Worm (Caenorhabditis elegans): ENCODE results near the gene acl-3.

The acl-3 gene

ce11 chrIV:11694143-11694542 lies 42.3 kb upstream of the acl-3 start, which contains the start of gene ZK792.7:
TSS of gene ZK792.7 (plus strand) at chrIV:11694443.
- TF ChIP-seq athp-1 (tag; optimal IDR thresholded peaks at IDR 0.05) (no peak), ztf-22 (GFP tag; optimal IDR thresholded peaks at IDR 0.05) (no peak), nfyb-1 (GFP tag; IDR thresholded peaks at IDR 0.05) (no peak), efl-1 (GFP tag; optimal IDR thresholded peaks at IDR 0.05) (no peak), lir-1 (GFP tag; conservative IDR thresholded peaks at IDR 0.05) (no peak), ztf-26 (tag; optimal IDR thresholded peaks at IDR 0.05) (no peak), dox-1 (GFP tag; IDR thresholded peaks at IDR 0.05) (no peak), pha-4 (tag; optimal IDR thresholded peaks at IDR 0.05) (no peak), B0035.1 (tag; optimal IDR thresholded peaks at IDR 0.05) (no peak), B0261.1 (tag; optimal IDR thresholded peaks at IDR 0.05) (no peak), tlf-1 (GFP tag; optimal IDR thresholded peaks at IDR 0.05) (no peak), ceh-91 (GFP tag; IDR thresholded peaks at IDR 0.05) (no peak), ztf-6 (GFP tag; IDR thresholded peaks at IDR 0.05) (no peak), dpl-1 (GFP tag; optimal IDR thresholded peaks at IDR 0.05) (no peak), Y67H2A.10 (GFP tag; conservative IDR thresholded peaks at IDR 0.05) (no peak), attf-5 (GFP tag; optimal IDR thresholded peaks at IDR 0.05) (no peak), aptf-2 (GFP tag; conservative IDR thresholded peaks at IDR 0.05) (no peak), hsf-1 (GFP tag; IDR thresholded peaks at IDR 0.05) (no peak)

ce11 chrIV:11693493-11693892 lies 41.7 kb upstream of the acl-3 start, which contains the start of gene ZK792.12:
TSS of gene ZK792.12 (plus strand) at chrIV:11693793.
- TF ChIP-seq hrde-1 (tag; optimal IDR thresholded peaks at IDR 0.05; ENCODE audit: borderline replicate concordance) (no peak), nfyb-1 (GFP tag; IDR thresholded peaks at IDR 0.05) (no peak), nhr-27 (tag; optimal IDR thresholded peaks at IDR 0.05) (no peak), rpc-1 (optimal IDR thresholded peaks at IDR 0.05) (no peak), rpc-1 (tag; optimal IDR thresholded peaks at IDR 0.05) (no peak), ceh-79 (tag; optimal IDR thresholded peaks at IDR 0.05) (no peak), ztf-28 (GFP tag; IDR thresholded peaks at IDR 0.05) (no peak), egl-18 (GFP tag; IDR thresholded peaks at IDR 0.05) (no peak), repo-1 (tag; optimal IDR thresholded peaks at IDR 0.05) (no peak), nhr-90 (tag; optimal IDR thresholded peaks at IDR 0.05) (no peak), F22D6.2 (tag; optimal IDR thresholded peaks at IDR 0.05) (no peak), ceh-40 (GFP tag; IDR thresholded peaks at IDR 0.05) (no peak), hmg-20 (GFP tag; IDR thresholded peaks at IDR 0.05) (no peak), lin-26 (GFP tag; IDR thresholded peaks at IDR 0.05) (no peak), ceh-100 (GFP tag; IDR thresholded peaks at IDR 0.05) (no peak), D2030.7 (GFP tag; IDR thresholded peaks at IDR 0.05) (no peak), K12H6.12 (tag; optimal IDR thresholded peaks at IDR 0.05) (no peak), F57C9.4 (tag; optimal IDR thresholded peaks at IDR 0.05) (no peak), sptf-2 (GFP tag; optimal IDR thresholded peaks at IDR 0.05) (no peak), athp-1 (tag; optimal IDR thresholded peaks at IDR 0.05) (no peak), hlh-26 (GFP tag; conservative IDR thresholded peaks at IDR 0.05) (no peak)

ce11 chrIV:11692071-11692673 lies 40.3 kb upstream of the acl-3 start:
- TF ChIP-seq nhr-90 (tag; optimal IDR thresholded peaks at IDR 0.05) (peak; percentile 69), die-1 (tag; optimal IDR thresholded peaks at IDR 0.05) (no peak), cebp-2 (GFP tag; IDR thresholded peaks at IDR 0.05) (no peak), lir-1 (GFP tag; conservative IDR thresholded peaks at IDR 0.05) (no peak), Y67H2A.10 (GFP tag; conservative IDR thresholded peaks at IDR 0.05) (0 out of 2 replicates have a peak, but pooled peaks have one; percentile 27), mcd-1 (GFP tag; IDR thresholded peaks at IDR 0.05) (peak; percentile 66), nhr-27 (tag; optimal IDR thresholded peaks at IDR 0.05) (no peak), madf-8 (GFP tag; conservative IDR thresholded peaks at IDR 0.05) (no peak), attf-5 (GFP tag; optimal IDR thresholded peaks at IDR 0.05) (peak; percentile 92), unc-130 (GFP tag; optimal IDR thresholded peaks at IDR 0.05) (no peak), hmg-1.2 (GFP tag; IDR thresholded peaks at IDR 0.05) (peak; percentile 90), hlh-26 (GFP tag; conservative IDR thresholded peaks at IDR 0.05) (no peak), F22D6.2 (tag; optimal IDR thresholded peaks at IDR 0.05) (no peak), F37B4.10 (GFP tag; IDR thresholded peaks at IDR 0.05) (no peak), C06A6.2 (GFP tag; conservative IDR thresholded peaks at IDR 0.05) (no peak), ceh-100 (GFP tag; IDR thresholded peaks at IDR 0.05) (no peak), nhr-80 (tag; optimal IDR thresholded peaks at IDR 0.05) (peak; percentile 98), aptf-3 (GFP tag; IDR thresholded peaks at IDR 0.05) (no peak), Y53F4B.3 (GFP tag; IDR thresholded peaks at IDR 0.05) (no peak), hmg-20 (GFP tag; IDR thresholded peaks at IDR 0.05) (no peak)
